Fruit fly (Drosophila melanogaster) whole organism, embryonic: ENCODE measurements around the gene CG17549.

Source experiments
- Blimp-1 ChIP-seq: fragments of 200-800 bp; sonication (Bioruptor generic); optimal IDR thresholded peaks from 3 replicates; lab custom pipeline; 2018; ENCODE audit warnings: missing biosample characterization, missing genetic modification characterization, mild to moderate bottlenecking, moderate library complexity, missing genetic modification reagents
- CG12071 ChIP-seq: fragments of 200-800 bp; sonication (Bioruptor generic); optimal IDR thresholded peaks from 3 replicates; lab custom pipeline; 2018; ENCODE audit warnings: missing biosample characterization, mild to moderate bottlenecking, missing genetic modification characterization
- CG12104 ChIP-seq: fragments of 200-800 bp; sonication (Bioruptor generic); optimal IDR thresholded peaks from 3 replicates; lab custom pipeline; 2016; ENCODE audit warnings: missing biosample characterization, missing genetic modification characterization
- CG12659 ChIP-seq: fragments of 200-800 bp; sonication (Bioruptor generic); optimal IDR thresholded peaks from 3 replicates; lab custom pipeline; 2017; ENCODE audit warnings: mild to moderate bottlenecking, missing biosample characterization, missing genetic modification reagents, missing genetic modification characterization
- CG13287 ChIP-seq: fragments of 200-800 bp; sonication (Bioruptor generic); IDR thresholded peaks from 2 replicates; pipeline ENCODE4 v1.3.6; 2022; ENCODE audit warnings: missing biosample characterization, missing genetic modification characterization; ENCODE audit not compliant: partially characterized antibody
- CG13894 ChIP-seq: fragments of 200-800 bp; sonication (Bioruptor generic); optimal IDR thresholded peaks from 3 replicates; lab custom pipeline; 2018; ENCODE audit warnings: missing biosample characterization, mild to moderate bottlenecking, missing genetic modification characterization, moderate library complexity
- CG14014 ChIP-seq: fragments of 200-800 bp; sonication (Bioruptor generic); IDR thresholded peaks from 2 replicates; pipeline ENCODE4 v1.3.6; 2022; ENCODE audit warnings: missing biosample characterization, missing genetic modification characterization
- CG14050 ChIP-seq: fragments of 200-800 bp; sonication (Bioruptor generic); IDR thresholded peaks from 3 replicates; pipeline ENCODE4 v1.3.6; 2022; ENCODE audit warnings: missing biosample characterization, missing genetic modification characterization
- CG15514 ChIP-seq: fragments of 200-800 bp; sonication (Bioruptor generic); optimal IDR thresholded peaks from 3 replicates; lab custom pipeline; 2017; ENCODE audit warnings: missing biosample characterization, missing genetic modification characterization, mild to moderate bottlenecking, moderate library complexity, missing genetic modification reagents
- CG15696 ChIP-seq: fragments of 200-800 bp; sonication (Bioruptor generic); optimal IDR thresholded peaks from 2 replicates; lab custom pipeline; 2019; ENCODE audit warnings: missing biosample characterization, mild to moderate bottlenecking, missing genetic modification characterization, moderate library complexity
- CG16813 ChIP-seq: fragments of 200-800 bp; sonication (Bioruptor generic); IDR thresholded peaks from 3 replicates; pipeline ENCODE4 v1.3.6; 2022; ENCODE audit warnings: missing biosample characterization, missing genetic modification characterization; ENCODE audit not compliant: partially characterized antibody
- CG16815 ChIP-seq: fragments of 200-800 bp; sonication (Bioruptor generic); optimal IDR thresholded peaks from 3 replicates; lab custom pipeline; 2017; ENCODE audit warnings: missing biosample characterization, mild to moderate bottlenecking, missing genetic modification characterization
- CG18262 ChIP-seq: fragments of 200-800 bp; optimal IDR thresholded peaks from 3 replicates; lab custom pipeline; 2019; ENCODE audit warnings: missing biosample characterization, mild to moderate bottlenecking, missing genetic modification characterization, moderate library complexity
- CG2678 ChIP-seq: fragments of 200-800 bp; sonication (Bioruptor generic); optimal IDR thresholded peaks from 3 replicates; lab custom pipeline; 2019; ENCODE audit warnings: missing biosample characterization, mild to moderate bottlenecking, missing genetic modification characterization, moderate library complexity
- CG30020 ChIP-seq: fragments of 200-800 bp; optimal IDR thresholded peaks from 2 replicates; lab custom pipeline; 2019; ENCODE audit warnings: missing biosample characterization, mild to moderate bottlenecking, missing genetic modification characterization, moderate library complexity
- CG32767 ChIP-seq: fragments of 200-800 bp; sonication (Bioruptor generic); IDR thresholded peaks from 2 replicates; pipeline ENCODE4 v1.3.6; 2022; ENCODE audit warnings: missing biosample characterization, missing genetic modification characterization
- CG33557 ChIP-seq: fragments of 200-800 bp; sonication (Bioruptor generic); optimal IDR thresholded peaks from 2 replicates; lab custom pipeline; 2019; ENCODE audit warnings: missing biosample characterization, mild to moderate bottlenecking, missing genetic modification characterization, moderate library complexity
- CG4328 ChIP-seq: fragments of 200-800 bp; sonication (Bioruptor generic); optimal IDR thresholded peaks from 3 replicates; lab custom pipeline; 2017; ENCODE audit warnings: missing biosample characterization, missing genetic modification reagents, missing genetic modification characterization
- CG9876 ChIP-seq: fragments of 200-800 bp; sonication (Bioruptor generic); optimal IDR thresholded peaks from 2 replicates; lab custom pipeline; 2016; ENCODE audit warnings: missing biosample characterization, missing genetic modification characterization
- Dbx ChIP-seq: fragments of 200-800 bp; sonication (Bioruptor generic); IDR thresholded peaks from 3 replicates; pipeline ENCODE4 v1.3.6; 2022; ENCODE audit warnings: missing biosample characterization, missing genetic modification characterization
- Dip2 ChIP-seq: fragments of 200-800 bp; sonication (Bioruptor generic); IDR thresholded peaks from 2 replicates; pipeline ENCODE4 v1.3.6; 2022; ENCODE audit warnings: missing biosample characterization, missing genetic modification characterization
- Dip3 ChIP-seq: fragments of 200-800 bp; sonication (Bioruptor generic); optimal IDR thresholded peaks from 3 replicates; lab custom pipeline; 2016; ENCODE audit warnings: missing biosample characterization, missing genetic modification characterization
- Doc2 ChIP-seq: fragments of 200-800 bp; sonication (Bioruptor generic); IDR thresholded peaks from 2 replicates; pipeline ENCODE4 v1.3.6; 2022; ENCODE audit warnings: missing biosample characterization, missing genetic modification characterization
- H15 ChIP-seq: fragments of 200-800 bp; sonication (Bioruptor generic); IDR thresholded peaks from 3 replicates; pipeline ENCODE4 v1.3.6; 2022; ENCODE audit warnings: missing biosample characterization, missing genetic modification characterization
- HLH3B ChIP-seq: fragments of 200-800 bp; sonication (Bioruptor generic); IDR thresholded peaks from 2 replicates; pipeline ENCODE4 v1.3.6; 2022; ENCODE audit warnings: missing biosample characterization, missing genetic modification characterization
- Hey ChIP-seq: fragments of 200-800 bp; sonication (Bioruptor generic); optimal IDR thresholded peaks from 3 replicates; lab custom pipeline; 2018; ENCODE audit warnings: missing biosample characterization, mild to moderate bottlenecking, missing genetic modification characterization
- NFAT ChIP-seq: fragments of 200-800 bp; sonication (Bioruptor generic); IDR thresholded peaks from 2 replicates; pipeline ENCODE4 v1.3.6; 2022; ENCODE audit warnings: missing biosample characterization, missing genetic modification characterization
- NfI ChIP-seq: fragments of 200-800 bp; sonication (Bioruptor generic); optimal IDR thresholded peaks from 3 replicates; lab custom pipeline; 2018; ENCODE audit warnings: missing biosample characterization, mild to moderate bottlenecking, missing genetic modification characterization, moderate library complexity
- Opbp ChIP-seq: fragments of 200-800 bp; sonication (Bioruptor generic); IDR thresholded peaks from 3 replicates; pipeline ENCODE4 v1.3.6; 2022; ENCODE audit warnings: missing biosample characterization, missing genetic modification characterization; ENCODE audit not compliant: partially characterized antibody
- Optix ChIP-seq: fragments of 200-800 bp; sonication (Bioruptor generic); IDR thresholded peaks from 3 replicates; pipeline ENCODE4 v1.3.6; 2022; ENCODE audit warnings: missing biosample characterization, missing genetic modification characterization
- ase ChIP-seq: fragments of 200-800 bp; sonication (Bioruptor generic); IDR thresholded peaks from 3 replicates; pipeline ENCODE4 v1.3.6; 2022; ENCODE audit warnings: missing biosample characterization, missing genetic modification characterization
- bab2 ChIP-seq: fragments of 200-800 bp; sonication (Bioruptor generic); optimal IDR thresholded peaks from 2 replicates; lab custom pipeline; 2016; ENCODE audit warnings: missing biosample characterization, missing genetic modification characterization
- br ChIP-seq: fragments of >200 bp; optimal IDR thresholded peaks from 2 replicates; lab custom pipeline; 2017
- chif ChIP-seq, 2 experiments: fragments of 200-800 bp; sonication (Bioruptor generic); optimal IDR thresholded peaks; 3 replicates each; lab custom pipeline; 2016; ENCODE audit warnings: missing biosample characterization in 2 of 2, missing genetic modification characterization in 2 of 2
- danr ChIP-seq: fragments of 200-800 bp; sonication (Bioruptor generic); IDR thresholded peaks from 2 replicates; pipeline ENCODE4 v1.3.6; 2022; ENCODE audit warnings: missing biosample characterization, missing genetic modification characterization
- dmrt99B ChIP-seq: fragments of 200-800 bp; sonication (Bioruptor generic); optimal IDR thresholded peaks from 2 replicates; lab custom pipeline; 2018; ENCODE audit warnings: missing biosample characterization, mild to moderate bottlenecking, missing genetic modification characterization, moderate library complexity
- eve ChIP-seq, 2 experiments: fragments of >200 bp; optimal IDR thresholded peaks; 2 replicates each; lab custom pipeline; 2017; ENCODE audit warnings: missing biosample characterization in 2 of 2, missing genetic modification characterization in 2 of 2
- exex ChIP-seq: fragments of 200-800 bp; sonication (Bioruptor generic); optimal IDR thresholded peaks from 4 replicates; lab custom pipeline; 2018; ENCODE audit warnings: missing biosample characterization, mild to moderate bottlenecking, missing genetic modification characterization, moderate library complexity
- fd96Cb ChIP-seq: fragments of 200-800 bp; sonication (Bioruptor generic); optimal IDR thresholded peaks from 2 replicates; lab custom pipeline; 2018; ENCODE audit warnings: missing biosample characterization, mild to moderate bottlenecking, missing genetic modification characterization, moderate library complexity
- gem ChIP-seq: fragments of 200-800 bp; sonication (Bioruptor generic); optimal IDR thresholded peaks from 2 replicates; lab custom pipeline; 2019; ENCODE audit warnings: missing biosample characterization, mild to moderate bottlenecking, missing genetic modification characterization, moderate library complexity
- ham ChIP-seq: fragments of 200-800 bp; sonication (Bioruptor generic); IDR thresholded peaks from 2 replicates; pipeline ENCODE4 v1.3.6; 2022; ENCODE audit warnings: missing biosample characterization, missing genetic modification characterization
- knrl ChIP-seq: fragments of 200-800 bp; sonication (Bioruptor generic); IDR thresholded peaks from 3 replicates; pipeline ENCODE4 v1.3.6; 2022; ENCODE audit warnings: missing biosample characterization, missing genetic modification characterization; ENCODE audit not compliant: partially characterized antibody
- pan ChIP-seq, 4 experiments: fragments of >200 bp in 3 of 4; fragments of 200-800 bp in 1 of 4; sonication (Bioruptor generic) in 1 of 4; optimal IDR thresholded peaks in 3 of 4; IDR thresholded peaks in 1 of 4; 2 replicates each; pipeline versions ENCODE4 v1.3.6 to Lab custom; 2017 to 2022; ENCODE audit warnings: missing biosample characterization in 2 of 4, missing genetic modification characterization in 2 of 4, mixed read lengths in 1 of 4
- pzg ChIP-seq: fragments of 200-800 bp; sonication (Bioruptor generic); optimal IDR thresholded peaks from 3 replicates; lab custom pipeline; 2018; ENCODE audit warnings: missing biosample characterization, mild to moderate bottlenecking, missing genetic modification characterization, moderate library complexity
- shn ChIP-seq: fragments of 200-800 bp; sonication (Bioruptor generic); optimal IDR thresholded peaks from 3 replicates; lab custom pipeline; 2016; ENCODE audit warnings: missing biosample characterization, missing genetic modification characterization
- slou ChIP-seq: fragments of 200-800 bp; sonication (Bioruptor generic); optimal IDR thresholded peaks from 3 replicates; lab custom pipeline; 2016; ENCODE audit warnings: missing biosample characterization, missing genetic modification characterization
- stc ChIP-seq: fragments of 200-800 bp; sonication (Bioruptor generic); IDR thresholded peaks from 2 replicates; pipeline ENCODE4 v1.3.6; 2022; ENCODE audit warnings: missing biosample characterization, missing genetic modification characterization
- wdn ChIP-seq: fragments of 200-800 bp; sonication (Bioruptor generic); IDR thresholded peaks from 2 replicates; pipeline ENCODE4 v1.3.6; 2022; ENCODE audit warnings: missing biosample characterization, missing genetic modification characterization
- zen ChIP-seq: fragments of 200-800 bp; sonication (Bioruptor generic); optimal IDR thresholded peaks from 3 replicates; lab custom pipeline; 2018; ENCODE audit warnings: missing biosample characterization, mild to moderate bottlenecking, missing genetic modification characterization, moderate library complexity

Gene CG17549

dm6 chr2L:19425765-19426329, 36.0 kb upstream of the CG17549 start (continued):
- TF ChIP-seq pzg (no peak), CG2678 (tag; lab: Kevin White, UChicago) (peak; percentile 84), Blimp-1 (GFP tag; lab: Kevin White, UChicago) (peak; percentile 66), stc (GFP tag; lab: Robert Waterston, UW) (peak; percentile 52; the same call in 1 of the 2 replicates), CG12071 (GFP tag; lab: Kevin White, UChicago) (peak; percentile 43), CG18262 (peak; percentile 80), H15 (peak; percentile 38; the same call in 1 of the 3 replicates), CG30020 (tag; lab: Kevin White, UChicago) (peak; percentile 34), CG13894 (peak; percentile 38), CG14014 (GFP tag; lab: Robert Waterston, UW) (peak; percentile 74), CG12104 (GFP tag; lab: Kevin White, UChicago) (peak; percentile 42), Dip3 (GFP tag; lab: Kevin White, UChicago) (peak; percentile 45), Hey (no peak), shn (GFP tag; lab: Kevin White, UChicago) (peak; percentile 42), HLH3B (GFP tag; lab: Robert Waterston, UW) (peak; percentile 70), fd96Cb (peak; percentile 61), knrl (GFP tag; lab: Robert Waterston, UW) (no peak), pan (optimal IDR thresholded peaks at IDR 0.05; lab: Kevin White, UChicago) (no peak), pan (GFP tag; optimal IDR thresholded peaks at IDR 0.05 in 1 of 2, IDR thresholded peaks at IDR 0.05 in 1 of 2) (peak in 1 of 2 experiments; percentile 79), Opbp (no peak), CG16815 (GFP tag; lab: Kevin White, UChicago) (peak; percentile 53), NfI (GFP tag; lab: Kevin White, UChicago) (peak; percentile 66), ham (no peak), br (lab: Kevin White, UChicago) (no peak), CG14050 (GFP tag; lab: Robert Waterston, UW) (peak; percentile 62; the same call in 2 of the 3 replicates), CG12659 (GFP tag; lab: Kevin White, UChicago) (peak; percentile 59), gem (tag; lab: Kevin White, UChicago) (peak; percentile 85), CG13287 (GFP tag; lab: Robert Waterston, UW) (no peak), Optix (0 out of 3 replicates have a peak, but pooled peaks have one; percentile 7), exex (tag; lab: Kevin White, UChicago) (peak; percentile 68), CG32767 (GFP tag; lab: Robert Waterston, UW) (no peak), CG15696 (tag; lab: Kevin White, UChicago) (peak; percentile 60), NFAT (GFP tag; lab: Robert Waterston, UW) (peak; percentile 77), bab2 (GFP tag; lab: Kevin White, UChicago) (peak; percentile 52), chif (GFP tag; optimal IDR thresholded peaks at IDR 0.05; lab: Kevin White, UChicago) (peak in 1 of 2 experiments; percentile 58), CG33557 (GFP tag; lab: Kevin White, UChicago) (peak; percentile 39), CG4328 (GFP tag; lab: Kevin White, UChicago) (peak; percentile 34), CG15514 (peak; percentile 47), eve (GFP tag; optimal IDR thresholded peaks at IDR 0.05; lab: Kevin White, UChicago) (no peak), zen (tag; lab: Kevin White, UChicago) (peak; percentile 80), Dbx (GFP tag; lab: Robert Waterston, UW) (peak; percentile 43; the same call in 2 of the 3 replicates), CG16813 (GFP tag; lab: Robert Waterston, UW) (no peak), slou (GFP tag; lab: Kevin White, UChicago) (peak; percentile 44), danr (peak; percentile 50; the same call in 1 of the 2 replicates), dmrt99B (tag; lab: Kevin White, UChicago) (peak; percentile 78), CG9876 (GFP tag; lab: Kevin White, UChicago) (peak; percentile 39), wdn (GFP tag; lab: Robert Waterston, UW) (0 out of 2 replicates have a peak, but pooled peaks have one; percentile 38), Dip2 (GFP tag; lab: Robert Waterston, UW) (no peak), ase (GFP tag; lab: Robert Waterston, UW) (peak; percentile 75; the same call in 2 of the 3 replicates), Doc2 (no peak)
